Worm (Caenorhabditis elegans): ENCODE results near the gene ZK402.5.

ce11 chrX:1381565-1381964 lies 19.6 kb downstream of the ZK402.5 start, which contains the start of gene F56C3.10:
- TF ChIP-seq sea-1 (GFP tag; conservative IDR thresholded peaks at IDR 0.05) (no peak), scrt-1 (GFP tag; IDR thresholded peaks at IDR 0.05) (no peak), ets-7 (tag; optimal IDR thresholded peaks at IDR 0.05) (no peak), ama-1 (optimal IDR thresholded peaks at IDR 0.05) (no peak), aly-1 (tag; optimal IDR thresholded peaks at IDR 0.05) (no peak), hmg-4 (GFP tag; optimal IDR thresholded peaks at IDR 0.05) (no peak), ceh-13 (GFP tag; optimal IDR thresholded peaks at IDR 0.05) (no peak)
